Fruit fly (Drosophila melanogaster): ENCODE results near the gene Toll-6.

DNA sequence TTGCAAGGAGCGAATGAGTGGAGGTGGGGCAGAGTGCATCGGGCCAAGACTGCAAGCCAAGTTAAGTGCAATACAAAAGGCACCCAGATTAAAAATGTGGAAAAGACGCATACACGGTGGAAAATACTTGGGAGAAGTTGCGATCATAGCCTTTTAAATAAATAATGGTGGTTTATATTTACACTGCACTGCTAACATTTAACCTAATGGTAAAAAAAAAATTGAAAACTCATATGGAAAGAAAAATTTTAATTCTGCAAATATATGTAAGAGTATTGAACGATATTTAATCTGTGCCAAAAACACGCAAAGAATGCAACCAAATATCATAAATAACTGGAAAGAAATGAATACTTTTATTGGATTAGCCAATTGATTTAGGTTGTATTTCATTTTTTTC lies 21.5 kb upstream of the Toll-6 start:
- TF ChIP-seq esn (GFP tag; optimal IDR thresholded peaks at IDR 0.05): no peak
- no peak for TF ChIP-seq CG6808 (GFP tag; optimal IDR thresholded peaks at IDR 0.05)
- no peak for TF ChIP-seq CG8319 (GFP tag; optimal IDR thresholded peaks at IDR 0.05)
- TF ChIP-seq achi (GFP tag; optimal IDR thresholded peaks at IDR 0.05): no peak

Measured in whole organism, prepupa.